Worm (Caenorhabditis elegans) whole organism, L2 larva: Measurements from ENCODE around the gene srd-35.

Experiments used
- F13H6.1 ChIP-seq: sonication (generic microtip); optimal IDR thresholded peaks from 2 replicates; lab custom pipeline; 2016; ENCODE audit warnings: missing genetic modification characterization, missing compliant biosample characterization
- R02D3.7 ChIP-seq: fragments of 150-350 bp; optimal IDR thresholded peaks from 2 replicates; lab custom pipeline; 2014; ENCODE audit warnings: missing biosample characterization, missing genetic modification characterization
- Y55F3AM.14 ChIP-seq: fragments of 200-800 bp; sonication (Bioruptor generic); optimal IDR thresholded peaks from 2 replicates; lab custom pipeline; 2018; ENCODE audit warnings: mild to moderate bottlenecking, missing genetic modification characterization, missing compliant biosample characterization
- alr-1 ChIP-seq: fragments of 150-350 bp; optimal IDR thresholded peaks from 2 replicates; lab custom pipeline; 2014; ENCODE audit warnings: missing biosample characterization, missing genetic modification characterization
- ama-1 ChIP-seq: fragments of 150-350 bp; optimal IDR thresholded peaks from 2 replicates; lab custom pipeline; 2018; ENCODE audit warnings: inconsistent platforms
- ceh-16 ChIP-seq: fragments of 150-350 bp; optimal IDR thresholded peaks from 2 replicates; lab custom pipeline; 2014; ENCODE audit warnings: missing biosample characterization, missing genetic modification characterization
- ceh-82 ChIP-seq: fragments of 150-350 bp; optimal IDR thresholded peaks from 2 replicates; lab custom pipeline; 2014; ENCODE audit warnings: missing biosample characterization, missing genetic modification characterization
- crh-2 ChIP-seq: sonication (generic microtip); optimal IDR thresholded peaks from 2 replicates; lab custom pipeline; 2017; ENCODE audit warnings: missing biosample characterization, missing genetic modification characterization
- egl-27 ChIP-seq: sonication (generic microtip); optimal IDR thresholded peaks from 3 replicates; lab custom pipeline; 2017; ENCODE audit warnings: missing biosample characterization, missing genetic modification reagents, missing genetic modification characterization
- fos-1 ChIP-seq: fragments of 150-350 bp; optimal IDR thresholded peaks from 2 replicates; lab custom pipeline; 2014; ENCODE audit warnings: missing biosample characterization, missing genetic modification characterization
- gmeb-1 ChIP-seq: fragments of 150-350 bp; optimal IDR thresholded peaks from 2 replicates; lab custom pipeline; 2014; ENCODE audit warnings: missing biosample characterization, missing genetic modification characterization
- lin-13 ChIP-seq: fragments of 150-350 bp; optimal IDR thresholded peaks from 2 replicates; lab custom pipeline; 2014; ENCODE audit warnings: missing biosample characterization, missing genetic modification reagents, missing genetic modification characterization
- lin-39 ChIP-seq: fragments of 150-350 bp; optimal IDR thresholded peaks from 2 replicates; lab custom pipeline; 2014; ENCODE audit warnings: missing biosample characterization, missing genetic modification reagents, missing genetic modification characterization
- lsy-2 ChIP-seq, 2 experiments: fragments of 150-350 bp in 1 of 2; sonication (generic microtip) in 1 of 2; optimal IDR thresholded peaks; 2 replicates each; lab custom pipeline; 2014 to 2017; ENCODE audit warnings: missing biosample characterization in 2 of 2, missing genetic modification characterization in 2 of 2
- mbf-1 ChIP-seq: sonication (generic microtip); optimal IDR thresholded peaks from 2 replicates; lab custom pipeline; 2017; ENCODE audit warnings: missing biosample characterization, missing genetic modification characterization
- mdl-1 ChIP-seq, 2 experiments: fragments of 150-350 bp in 1 of 2; sonication (generic microtip) in 1 of 2; optimal IDR thresholded peaks; 2 replicates each; lab custom pipeline; 2017; ENCODE audit warnings: missing biosample characterization in 2 of 2, missing genetic modification characterization in 2 of 2
- nhr-10 ChIP-seq: sonication (generic microtip); optimal IDR thresholded peaks from 2 replicates; lab custom pipeline; 2017; ENCODE audit warnings: missing biosample characterization, missing genetic modification characterization
- nhr-129 ChIP-seq: fragments of 150-350 bp; optimal IDR thresholded peaks from 2 replicates; lab custom pipeline; 2014; ENCODE audit warnings: missing biosample characterization, missing genetic modification characterization
- nhr-237 ChIP-seq: fragments of 150-350 bp; optimal IDR thresholded peaks from 2 replicates; lab custom pipeline; 2014; ENCODE audit warnings: missing biosample characterization, missing genetic modification characterization
- nhr-77 ChIP-seq: fragments of 150-350 bp; optimal IDR thresholded peaks from 2 replicates; lab custom pipeline; 2014; ENCODE audit warnings: missing biosample characterization, missing genetic modification characterization
- skn-1 ChIP-seq: sonication (generic microtip); optimal IDR thresholded peaks from 2 replicates; lab custom pipeline; 2017; ENCODE audit warnings: missing biosample characterization, missing genetic modification characterization
- sma-9 ChIP-seq, 2 experiments: fragments of 150-350 bp in 1 of 2; sonication (generic microtip) in 1 of 2; optimal IDR thresholded peaks; 2 replicates each; lab custom pipeline; 2014 to 2016; ENCODE audit warnings: missing genetic modification characterization in 2 of 2, mild to moderate bottlenecking in 1 of 2, missing biosample characterization in 1 of 2, missing compliant biosample characterization in 1 of 2, missing genetic modification reagents in 1 of 2, moderate library complexity in 1 of 2
- ztf-11 ChIP-seq: sonication (generic microtip); optimal IDR thresholded peaks from 2 replicates; lab custom pipeline; 2017; ENCODE audit warnings: missing biosample characterization, missing genetic modification characterization
- ztf-4 ChIP-seq: fragments of 150-350 bp; optimal IDR thresholded peaks from 2 replicates; lab custom pipeline; 2014; ENCODE audit warnings: missing biosample characterization, missing genetic modification characterization

Gene srd-35

ce11 chrV:13011904-13012303 is 47.7 kb downstream of the srd-35 start:
- TF ChIP-seq nhr-77 (tag; lab: Kevin White, UChicago) (no peak), sma-9 (GFP tag; optimal IDR thresholded peaks at IDR 0.05; lab: Kevin White, UChicago) (peak; percentile 78), sma-9 (tag; optimal IDR thresholded peaks at IDR 0.05; lab: Kevin White, UChicago) (no peak), gmeb-1 (peak; percentile 22), crh-2 (peak; percentile 92), fos-1 (tag; lab: Kevin White, UChicago) (peak; percentile 28), lsy-2 (tag; optimal IDR thresholded peaks at IDR 0.05; lab: Kevin White, UChicago) (no peak), F13H6.1 (tag; lab: Kevin White, UChicago) (peak; percentile 42)

- TF ChIP-seq lin-13 (GFP tag; lab: Kevin White, UChicago) (no peak), skn-1 (tag; lab: Kevin White, UChicago) (no peak), nhr-237 (tag; lab: Kevin White, UChicago) (no peak), Y55F3AM.14 (GFP tag; lab: Kevin White, UChicago) (no peak), lin-39 (tag; lab: Kevin White, UChicago) (no peak), ztf-11 (no peak), mdl-1 (tag; optimal IDR thresholded peaks at IDR 0.05; lab: Kevin White, UChicago) (no peak), gmeb-1 (no peak), mbf-1 (no peak), alr-1 (no peak), R02D3.7 (tag; lab: Kevin White, UChicago) (no peak), ama-1 (lab: Kevin White, UChicago) (no peak), ceh-82 (tag; lab: Kevin White, UChicago) (no peak), egl-27 (no peak), nhr-129 (tag; lab: Kevin White, UChicago) (no peak), nhr-10 (tag; lab: Kevin White, UChicago) (no peak), ceh-16 (tag; lab: Kevin White, UChicago) (no peak)
Observed at ce11 chrV:13013158-13013557, 49.0 kb downstream of the srd-35 start, which contains the start of gene try-10. Gene try-10, minus strand, starts transcription at chrV:13013258.

ce11 chrV:13013844-13014243 is 49.7 kb downstream of the srd-35 start, which contains the start of gene F15B9.6:
Gene F15B9.6, plus strand, starts transcription at chrV:13014144.
- TF ChIP-seq ztf-4: no peak
